Worm (Caenorhabditis elegans) whole organism, L4/young adult: ENCODE measurements around the gene nhr-202.

Experiments used
- W03F9.2 ChIP-seq: fragments of 150-350 bp; optimal IDR thresholded peaks from 2 replicates; lab custom pipeline; 2014; ENCODE audit warnings: missing biosample characterization, missing genetic modification characterization
- dao-5 ChIP-seq: sonication (generic microtip); optimal IDR thresholded peaks from 2 replicates; lab custom pipeline; 2016; ENCODE audit warnings: missing genotype, missing genetic modification characterization, moderate library complexity, missing compliant biosample characterization
- him-1 ChIP-seq: sonication (generic microtip); optimal IDR thresholded peaks from 2 replicates; lab custom pipeline; 2016; ENCODE audit warnings: missing genotype, missing genetic modification reagents, missing genetic modification characterization, missing compliant biosample characterization

- TF ChIP-seq dao-5 (no peak), W03F9.2 (tag; lab: Kevin White, UChicago) (no peak), him-1 (no peak)
Measured at ce11 chrV:483289-483795, 21.0 kb downstream of the nhr-202 start, which contains the start of gene nhr-130.
